Worm (Caenorhabditis elegans) whole organism, L4/young adult: ENCODE results near the gene srh-209.

Experiments
- W03F9.2 ChIP-seq: fragments of 150-350 bp; optimal IDR thresholded peaks from 2 replicates; lab custom pipeline; 2014; ENCODE audit warnings: missing biosample characterization, missing genetic modification characterization
- dao-5 ChIP-seq: sonication (generic microtip); optimal IDR thresholded peaks from 2 replicates; lab custom pipeline; 2016; ENCODE audit warnings: missing genotype, missing genetic modification characterization, moderate library complexity, missing compliant biosample characterization
- him-1 ChIP-seq: sonication (generic microtip); optimal IDR thresholded peaks from 2 replicates; lab custom pipeline; 2016; ENCODE audit warnings: missing genotype, missing genetic modification reagents, missing genetic modification characterization, missing compliant biosample characterization

ce11 chrV:18438081-18438480, 33.4 kb upstream of the srh-209 start, which contains the start of gene ZK262.8:
- TF ChIP-seq him-1 (tag; lab: Kevin White, UChicago) = no peak
- TF ChIP-seq dao-5 (tag; lab: Kevin White, UChicago) = no peak
- TF ChIP-seq W03F9.2 (tag; lab: Kevin White, UChicago) = no peak
